Worm (Caenorhabditis elegans) whole organism, L4 larva: Measurements from ENCODE around the gene srx-5.

Source experiments
- F26F4.8 ChIP-seq: fragments of 200-800 bp; sonication (Bioruptor generic); conservative IDR thresholded peaks from 2 replicates; pipeline ENCODE4 v1.3.6; 2022; ENCODE audit warnings: missing genetic modification characterization, missing compliant biosample characterization
- R02D3.7 ChIP-seq: fragments of 150-350 bp; sonication (generic microtip); optimal IDR thresholded peaks from 3 replicates; lab custom pipeline; 2014; ENCODE audit warnings: missing biosample characterization, missing genetic modification characterization
- T20F7.1 ChIP-seq: fragments of 200-800 bp; sonication (Bioruptor generic); optimal IDR thresholded peaks from 2 replicates; lab custom pipeline; 2018; ENCODE audit warnings: mild to moderate bottlenecking, missing genetic modification characterization, missing compliant biosample characterization
- T26A8.4 ChIP-seq: fragments of 200-800 bp; sonication (Bioruptor generic); IDR thresholded peaks from 2 replicates; pipeline ENCODE4 v1.3.6; 2022; ENCODE audit warnings: missing genetic modification characterization, missing compliant biosample characterization
- Y105C5A.15 ChIP-seq: fragments of 200-800 bp; sonication (Bioruptor generic); IDR thresholded peaks from 2 replicates; pipeline ENCODE4 v1.3.6; 2022; ENCODE audit warnings: missing genetic modification characterization, missing compliant biosample characterization
- Y48G9A.11 ChIP-seq: fragments of 200-800 bp; sonication (Bioruptor generic); IDR thresholded peaks from 2 replicates; pipeline ENCODE4 v1.3.6; 2022; ENCODE audit warnings: missing genetic modification reagents, missing genetic modification characterization, missing compliant biosample characterization
- ZK337.2 ChIP-seq: fragments of 200-800 bp; sonication (Bioruptor generic); IDR thresholded peaks from 2 replicates; pipeline ENCODE4 v1.3.6; 2022; ENCODE audit warnings: missing genetic modification reagents, missing genetic modification characterization, missing compliant biosample characterization
- ama-1 ChIP-seq: fragments of 150-350 bp; optimal IDR thresholded peaks from 2 replicates; lab custom pipeline; 2014; ENCODE audit warnings: inconsistent platforms, mixed read lengths
- ceh-82 ChIP-seq: sonication (generic microtip); optimal IDR thresholded peaks from 2 replicates; lab custom pipeline; 2017; ENCODE audit warnings: missing biosample characterization, missing genetic modification characterization
- ces-1 ChIP-seq: fragments of 150-350 bp; sonication (generic microtip); optimal IDR thresholded peaks from 4 replicates; lab custom pipeline; 2014; ENCODE audit warnings: missing biosample characterization, missing genetic modification reagents, missing genetic modification characterization
- cey-2 ChIP-seq: sonication (generic microtip); optimal IDR thresholded peaks from 3 replicates; lab custom pipeline; 2017; ENCODE audit warnings: missing genetic modification characterization, mild to moderate bottlenecking, missing compliant biosample characterization, antibody characterized with exemption, borderline replicate concordance; ENCODE audit not compliant: insufficient read depth
- daf-16 ChIP-seq, 3 experiments: sonication (generic microtip); optimal IDR thresholded peaks; 2 replicates each; lab custom pipeline; 2016 to 2017; ENCODE audit warnings: missing genetic modification characterization in 3 of 3, missing genetic modification reagents in 3 of 3, mild to moderate bottlenecking in 2 of 3, missing compliant biosample characterization in 2 of 3, missing biosample characterization in 1 of 3, moderate library complexity in 1 of 3
- daf-8 ChIP-seq: fragments of 200-800 bp; sonication (Bioruptor generic); IDR thresholded peaks from 2 replicates; pipeline ENCODE4 v1.3.6; 2022; ENCODE audit warnings: missing genetic modification characterization, missing compliant biosample characterization
- dmd-6 ChIP-seq: fragments of 200-800 bp; sonication (Bioruptor generic); IDR thresholded peaks from 2 replicates; pipeline ENCODE4 v1.3.6; 2022; ENCODE audit warnings: missing genetic modification reagents, missing genetic modification characterization, missing compliant biosample characterization
- dmd-9 ChIP-seq: fragments of 200-800 bp; sonication (Bioruptor generic); IDR thresholded peaks from 2 replicates; pipeline ENCODE4 v1.3.6; 2022; ENCODE audit warnings: missing genetic modification reagents, missing genetic modification characterization, missing compliant biosample characterization
- duxl-1 ChIP-seq: sonication (generic microtip); optimal IDR thresholded peaks from 2 replicates; lab custom pipeline; 2016; ENCODE audit warnings: mild to moderate bottlenecking, missing genetic modification characterization, moderate library complexity, missing compliant biosample characterization; ENCODE audit not compliant: poor library complexity
- egl-43 ChIP-seq: fragments of 200-800 bp; sonication (Bioruptor generic); IDR thresholded peaks from 2 replicates; pipeline ENCODE4 v1.3.6; 2022; ENCODE audit warnings: missing genetic modification reagents, missing genetic modification characterization, missing compliant biosample characterization
- fos-1 ChIP-seq: fragments of 150-350 bp; optimal IDR thresholded peaks from 2 replicates; lab custom pipeline; 2014; ENCODE audit warnings: missing biosample characterization, missing genetic modification characterization
- gei-8 ChIP-seq: fragments of 200-800 bp; sonication (Bioruptor generic); optimal IDR thresholded peaks from 2 replicates; lab custom pipeline; 2018; ENCODE audit warnings: mild to moderate bottlenecking, missing genetic modification characterization, missing compliant biosample characterization
- hlh-11 ChIP-seq: fragments of 200-800 bp; sonication (Bioruptor generic); optimal IDR thresholded peaks from 2 replicates; lab custom pipeline; 2018; ENCODE audit warnings: mild to moderate bottlenecking, missing genetic modification characterization, missing compliant biosample characterization
- hlh-30 ChIP-seq: sonication (generic microtip); optimal IDR thresholded peaks from 2 replicates; lab custom pipeline; 2017; ENCODE audit warnings: antibody characterized with exemption, mild to moderate bottlenecking, missing genetic modification characterization, missing compliant biosample characterization; ENCODE audit not compliant: insufficient read depth
- lim-7 ChIP-seq: fragments of 200-800 bp; sonication (Bioruptor generic); IDR thresholded peaks from 2 replicates; pipeline ENCODE4 v1.3.6; 2022; ENCODE audit warnings: missing genetic modification characterization, missing compliant biosample characterization
- lin-13 ChIP-seq: fragments of 150-350 bp; optimal IDR thresholded peaks from 2 replicates; lab custom pipeline; 2014; ENCODE audit warnings: missing biosample characterization, missing genetic modification reagents, missing genetic modification characterization
- lin-38 ChIP-seq: fragments of 200-800 bp; sonication (Bioruptor generic); IDR thresholded peaks from 2 replicates; pipeline ENCODE4 v1.3.6; 2022; ENCODE audit warnings: missing genetic modification reagents, missing genetic modification characterization, missing compliant biosample characterization
- lin-39 ChIP-seq: fragments of 150-350 bp; optimal IDR thresholded peaks from 2 replicates; lab custom pipeline; 2014; ENCODE audit warnings: missing biosample characterization, missing genetic modification reagents, missing genetic modification characterization
- madf-5 ChIP-seq, 2 experiments: fragments of 200-800 bp; sonication (Bioruptor generic); IDR thresholded peaks; 2 replicates each; pipeline ENCODE4 v1.3.6; 2022; ENCODE audit warnings: missing compliant biosample characterization in 2 of 2, missing genetic modification characterization in 2 of 2
- mdl-1 ChIP-seq, 2 experiments: fragments of 150-350 bp in 1 of 2; sonication (generic microtip) in 1 of 2; optimal IDR thresholded peaks; 2 replicates each; lab custom pipeline; 2014 to 2017; ENCODE audit warnings: missing biosample characterization in 2 of 2, missing genetic modification characterization in 2 of 2
- mep-1 ChIP-seq: fragments of 150-350 bp; sonication (generic microtip); optimal IDR thresholded peaks from 3 replicates; lab custom pipeline; 2014; ENCODE audit warnings: missing biosample characterization, missing genetic modification characterization
- mes-2 ChIP-seq: sonication (generic microtip); optimal IDR thresholded peaks from 2 replicates; lab custom pipeline; 2016; ENCODE audit warnings: missing genotype, mild to moderate bottlenecking, missing genetic modification characterization, missing compliant biosample characterization; ENCODE audit not compliant: poor library complexity, severe bottlenecking
- mxl-2 ChIP-seq: fragments of 200-800 bp; sonication (Bioruptor generic); conservative IDR thresholded peaks from 2 replicates; pipeline ENCODE4 v1.3.6; 2022; ENCODE audit warnings: missing genetic modification reagents, missing genetic modification characterization, missing compliant biosample characterization
- mxl-3 ChIP-seq: fragments of 200-800 bp; sonication (Bioruptor generic); optimal IDR thresholded peaks from 2 replicates; lab custom pipeline; 2018; ENCODE audit warnings: mild to moderate bottlenecking, missing genetic modification characterization, missing compliant biosample characterization
- nhr-10 ChIP-seq: fragments of 150-350 bp; optimal IDR thresholded peaks from 2 replicates; lab custom pipeline; 2014; ENCODE audit warnings: missing biosample characterization, missing genetic modification characterization
- nhr-42 ChIP-seq: fragments of 200-800 bp; sonication (Bioruptor generic); IDR thresholded peaks from 2 replicates; pipeline ENCODE4 v1.3.6; 2022; ENCODE audit warnings: missing genetic modification characterization, missing compliant biosample characterization
- nhr-77 ChIP-seq: fragments of 150-350 bp; optimal IDR thresholded peaks from 2 replicates; lab custom pipeline; 2014; ENCODE audit warnings: missing biosample characterization, missing genetic modification characterization
- pha-4 ChIP-seq, 2 experiments: fragments of 150-350 bp in 1 of 2; fragments of 200-800 bp in 1 of 2; sonication (Bioruptor generic) in 1 of 2; IDR thresholded peaks in 1 of 2; optimal IDR thresholded peaks in 1 of 2; 2 replicates each; pipeline versions ENCODE4 v1.3.6 to Lab custom; 2014 to 2022; ENCODE audit warnings: missing genetic modification characterization in 2 of 2, missing genetic modification reagents in 2 of 2, missing biosample characterization in 1 of 2, missing compliant biosample characterization in 1 of 2
- rbr-2 ChIP-seq: sonication (generic microtip); optimal IDR thresholded peaks from 2 replicates; lab custom pipeline; 2016; ENCODE audit warnings: missing genotype, missing genetic modification characterization, missing compliant biosample characterization
- skn-1 ChIP-seq: fragments of 150-350 bp; optimal IDR thresholded peaks from 2 replicates; lab custom pipeline; 2014; ENCODE audit warnings: missing biosample characterization, missing genetic modification characterization
- spr-1 ChIP-seq: sonication (generic microtip); optimal IDR thresholded peaks from 2 replicates; lab custom pipeline; 2016; ENCODE audit warnings: mild to moderate bottlenecking, missing genetic modification characterization, missing compliant biosample characterization
- tag-97 ChIP-seq: fragments of 200-800 bp; sonication (Bioruptor generic); IDR thresholded peaks from 2 replicates; pipeline ENCODE4 v1.3.6; 2022; ENCODE audit warnings: missing genetic modification characterization, missing compliant biosample characterization
- unc-130 ChIP-seq: sonication (generic microtip); optimal IDR thresholded peaks from 2 replicates; lab custom pipeline; 2016; ENCODE audit warnings: missing genetic modification reagents, missing genetic modification characterization, missing compliant biosample characterization
- unc-62 ChIP-seq, 3 experiments: fragments of 150-350 bp in 1 of 3; sonication (generic microtip); optimal IDR thresholded peaks in 2 of 3; peaks in 1 of 3; 1 replicate in 1 of 3; 2 replicates in 2 of 3; lab custom pipeline; 2014 to 2017; ENCODE audit warnings: missing biosample characterization in 3 of 3, missing genetic modification characterization in 3 of 3, missing genetic modification reagents in 3 of 3, missing genotype in 1 of 3
- vab-7 ChIP-seq: fragments of 200-800 bp; sonication (Bioruptor generic); IDR thresholded peaks from 2 replicates; pipeline ENCODE4 v1.3.6; 2022; ENCODE audit warnings: missing genetic modification reagents, missing genetic modification characterization, missing compliant biosample characterization
- zfp-2 ChIP-seq: sonication (generic microtip); optimal IDR thresholded peaks from 2 replicates; lab custom pipeline; 2016; ENCODE audit warnings: mild to moderate bottlenecking, missing genetic modification characterization, missing compliant biosample characterization
- zfp-3 ChIP-seq: fragments of 200-800 bp; sonication (Bioruptor generic); conservative IDR thresholded peaks from 2 replicates; pipeline ENCODE4 v1.3.6; 2022; ENCODE audit warnings: missing genetic modification reagents, missing genetic modification characterization, missing compliant biosample characterization

srx-5 gene

DNA sequence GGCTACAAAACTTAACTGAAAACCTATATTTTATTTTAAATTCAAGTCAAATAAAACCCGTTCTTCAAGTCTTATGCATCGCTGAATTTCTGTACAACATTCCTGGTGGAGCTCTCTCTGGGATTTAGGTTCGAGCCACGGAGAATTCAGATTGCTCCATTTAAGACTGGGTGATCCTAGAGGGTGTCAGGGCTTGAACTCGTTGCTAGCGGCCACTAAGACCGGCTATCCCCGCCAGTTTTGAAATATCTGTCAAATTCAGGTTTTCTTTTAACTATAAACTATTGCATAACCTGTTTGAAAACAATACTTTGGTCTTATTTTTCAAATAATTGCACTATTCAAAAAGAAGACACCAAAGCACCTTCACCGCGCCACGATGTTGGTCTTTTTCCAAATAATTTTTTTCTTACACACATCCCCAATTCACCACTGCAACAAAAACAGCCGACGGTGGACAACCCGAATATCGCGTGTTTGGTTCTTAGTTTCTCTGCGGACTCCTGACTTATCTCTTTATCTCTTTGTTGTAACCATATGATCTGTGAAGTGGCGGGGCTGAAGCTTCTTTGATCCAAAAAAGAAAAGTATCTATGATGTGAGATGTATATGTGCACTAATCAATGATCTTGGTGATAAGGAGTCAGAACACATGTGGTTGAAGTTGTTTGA lies 29.1 kb downstream of the srx-5 start (continued):
- TF ChIP-seq skn-1 (no peak), R02D3.7 (tag; lab: Kevin White, UChicago) (no peak), hlh-30 (peak; percentile 91), Y48G9A.11 (GFP tag; lab: Robert Waterston, UW) (0 out of 2 replicates have a peak, but pooled peaks have one; percentile 10), F26F4.8 (GFP tag; lab: Robert Waterston, UW) (no peak), dmd-6 (GFP tag; lab: Robert Waterston, UW) (peak; percentile 13; the same call in 1 of the 2 replicates), fos-1 (tag; lab: Kevin White, UChicago) (no peak), zfp-2 (tag; lab: Kevin White, UChicago) (no peak), ces-1 (GFP tag; lab: Kevin White, UChicago) (no peak), lin-13 (GFP tag; lab: Kevin White, UChicago) (no peak)
- TF ChIP-seq, all 104 proteins: peak for 31

DNA sequence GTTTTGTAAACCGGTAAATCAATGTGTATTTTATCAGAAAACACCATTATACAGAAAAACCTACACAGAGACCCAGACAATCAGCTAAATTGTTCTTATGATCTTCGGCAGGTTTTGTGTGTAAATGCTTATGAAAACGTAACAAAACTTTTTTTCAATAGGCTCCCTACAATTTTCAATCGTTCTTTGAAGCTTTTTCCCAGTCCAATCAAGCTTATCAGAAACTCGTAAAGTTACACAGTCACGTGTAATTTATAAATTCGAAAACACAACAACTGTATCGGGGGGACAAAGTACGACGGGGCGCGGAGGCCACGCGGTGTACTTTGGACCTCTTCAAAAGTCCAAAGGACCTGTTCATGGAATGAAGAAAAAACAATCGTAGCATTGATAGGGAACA lies 30.3 kb downstream of the srx-5 start:
- TF ChIP-seq T26A8.4 (GFP tag; lab: Robert Waterston, UW) (peak; percentile 78), Y48G9A.11 (GFP tag; lab: Robert Waterston, UW) (no peak), T20F7.1 (GFP tag; lab: Kevin White, UChicago) (no peak), nhr-10 (peak; percentile 61), skn-1 (no peak), spr-1 (tag; lab: Kevin White, UChicago) (peak; percentile 25), egl-43 (GFP tag; lab: Robert Waterston, UW) (no peak), tag-97 (GFP tag; lab: Robert Waterston, UW) (no peak), gei-8 (GFP tag; lab: Kevin White, UChicago) (peak; percentile 2), unc-62 (GFP tag; optimal IDR thresholded peaks at IDR 0.05 in 1 of 2; lab: Kevin White, UChicago) (peak in 1 of 2 experiments; percentile 60), unc-62 (tag; optimal IDR thresholded peaks at IDR 0.05; lab: Kevin White, UChicago) (no peak), mxl-3 (peak; percentile 72), Y105C5A.15 (GFP tag; lab: Robert Waterston, UW) (0 out of 2 replicates have a peak, but pooled peaks have one; percentile 49), duxl-1 (tag; lab: Kevin White, UChicago) (peak; percentile 80), lin-39 (tag; lab: Kevin White, UChicago) (no peak), daf-8 (GFP tag; lab: Robert Waterston, UW) (no peak), hlh-30 (peak; percentile 89), mep-1 (peak; percentile 78), dmd-6 (GFP tag; lab: Robert Waterston, UW) (peak; percentile 66), lim-7 (GFP tag; lab: Robert Waterston, UW) (0 out of 2 replicates have a peak, but pooled peaks have one; percentile 29), pha-4 (GFP tag; IDR thresholded peaks at IDR 0.05; lab: Robert Waterston, UW) (0 out of 2 replicates have a peak, but pooled peaks have one; percentile 11), pha-4 (tag; optimal IDR thresholded peaks at IDR 0.05; lab: Kevin White, UChicago) (no peak), vab-7 (GFP tag; lab: Robert Waterston, UW) (no peak), madf-5 (GFP tag; IDR thresholded peaks at IDR 0.05; lab: Robert Waterston, UW) (no peak), hlh-11 (tag; lab: Kevin White, UChicago) (peak; percentile 92), cey-2 (tag; lab: Kevin White, UChicago) (peak; percentile 38), lin-38 (GFP tag; lab: Robert Waterston, UW) (peak; percentile 34; the same call in 1 of the 2 replicates), ceh-82 (tag; lab: Kevin White, UChicago) (no peak), nhr-42 (0 out of 2 replicates have a peak, but pooled peaks have one; percentile 4), zfp-3 (GFP tag; lab: Robert Waterston, UW) (0 out of 2 replicates have a peak, but pooled peaks have one; percentile 23), unc-130 (no peak), ZK337.2 (GFP tag; lab: Robert Waterston, UW) (no peak), mxl-2 (GFP tag; lab: Robert Waterston, UW) (no peak), mes-2 (tag; lab: Kevin White, UChicago) (peak; percentile 39), daf-16 (GFP tag; optimal IDR thresholded peaks at IDR 0.05; lab: Kevin White, UChicago) (peak in 1 of 2 experiments; percentile 52), daf-16 (tag; optimal IDR thresholded peaks at IDR 0.05; lab: Kevin White, UChicago) (peak; percentile 94), lin-13 (GFP tag; lab: Kevin White, UChicago) (peak; percentile 4), mdl-1 (tag; optimal IDR thresholded peaks at IDR 0.05; lab: Kevin White, UChicago) (peak in 1 of 2 experiments; percentile 74), nhr-77 (tag; lab: Kevin White, UChicago) (peak; percentile 60), ama-1 (peak; percentile 64), rbr-2 (tag; lab: Kevin White, UChicago) (peak; percentile 13), dmd-9 (no peak)
